Fruit fly (Drosophila melanogaster) whole organism, wandering third instar larva: ENCODE data around the gene CG16865.

ENCODE experiments used
- Abd-B ChIP-seq: fragments of >200 bp; optimal IDR thresholded peaks from 2 replicates; lab custom pipeline; 2017; ENCODE audit warnings: missing biosample characterization, missing genetic modification characterization
- CG32264 ChIP-seq: fragments of 200-800 bp; sonication (Bioruptor generic); optimal IDR thresholded peaks from 2 replicates; lab custom pipeline; 2016; ENCODE audit warnings: missing biosample characterization, missing genetic modification characterization
- CG9705 ChIP-seq: fragments of 200-800 bp; sonication (Bioruptor generic); optimal IDR thresholded peaks from 2 replicates; lab custom pipeline; 2018; ENCODE audit warnings: missing biosample characterization, mild to moderate bottlenecking, missing genetic modification characterization
- CrebA ChIP-seq: fragments of 200-800 bp; sonication (Bioruptor generic); optimal IDR thresholded peaks from 2 replicates; lab custom pipeline; 2016; ENCODE audit warnings: missing biosample characterization, mild to moderate bottlenecking, missing genetic modification characterization, borderline replicate concordance
- Dfd ChIP-seq: fragments of >200 bp; optimal IDR thresholded peaks from 2 replicates; lab custom pipeline; 2017; ENCODE audit warnings: missing biosample characterization, missing genetic modification characterization
- Dif ChIP-seq: fragments of 200-275, 200-300 bp; sonication (Bioruptor generic); optimal IDR thresholded peaks from 2 replicates; lab custom pipeline; 2018; ENCODE audit warnings: missing biosample characterization, missing genetic modification characterization; ENCODE audit not compliant: partially characterized antibody
- GATAd ChIP-seq: sonication (Bioruptor generic); optimal IDR thresholded peaks from 2 replicates; lab custom pipeline; 2016; ENCODE audit warnings: missing biosample characterization, missing genetic modification characterization
- HLH106 ChIP-seq: fragments of 200-800 bp; optimal IDR thresholded peaks from 3 replicates; lab custom pipeline; 2019; ENCODE audit warnings: missing biosample characterization, mild to moderate bottlenecking, missing genetic modification characterization, moderate library complexity
- Hnf4 ChIP-seq: fragments of 200-800 bp; sonication (Bioruptor generic); optimal IDR thresholded peaks from 2 replicates; lab custom pipeline; 2016; ENCODE audit warnings: missing biosample characterization, mild to moderate bottlenecking, missing genetic modification characterization
- Hr78 ChIP-seq: fragments of >200 bp; optimal IDR thresholded peaks from 2 replicates; lab custom pipeline; 2017; ENCODE audit warnings: missing biosample characterization, missing genetic modification characterization
- Hr83 ChIP-seq: fragments of 200-300 bp; sonication (Bioruptor generic); optimal IDR thresholded peaks from 2 replicates; lab custom pipeline; 2016; ENCODE audit warnings: missing biosample characterization, mild to moderate bottlenecking, missing genetic modification characterization, moderate library complexity; ENCODE audit not compliant: poor library complexity, severe bottlenecking
- Jra ChIP-seq: sonication (Bioruptor generic); optimal IDR thresholded peaks from 2 replicates; lab custom pipeline; 2016; ENCODE audit warnings: missing biosample characterization, missing genetic modification characterization
- Mio ChIP-seq: sonication (Bioruptor generic); optimal IDR thresholded peaks from 2 replicates; lab custom pipeline; 2016; ENCODE audit warnings: missing biosample characterization, missing genetic modification characterization
- Myc ChIP-seq: fragments of >200 bp; optimal IDR thresholded peaks from 2 replicates; lab custom pipeline; 2017
- N ChIP-seq: fragments of >200 bp; optimal IDR thresholded peaks from 2 replicates; lab custom pipeline; 2018; ENCODE audit warnings: missing biosample characterization, missing external identifiers, missing genetic modification characterization
- OdsH ChIP-seq: fragments of 200-800 bp; sonication (Bioruptor generic); optimal IDR thresholded peaks from 2 replicates; lab custom pipeline; 2016; ENCODE audit warnings: missing biosample characterization, mild to moderate bottlenecking, missing genetic modification characterization
- Rel ChIP-seq, 2 experiments: fragments of 200-800 bp; sonication (Bioruptor generic) in 1 of 2; optimal IDR thresholded peaks; 2 replicates in 1 of 2; 3 replicates in 1 of 2; lab custom pipeline; 2016 to 2019; ENCODE audit warnings: mild to moderate bottlenecking in 2 of 2, missing biosample characterization in 2 of 2, missing genetic modification characterization in 2 of 2, moderate library complexity in 1 of 2
- Sp1 ChIP-seq: fragments of 200-800 bp; sonication (Bioruptor generic); optimal IDR thresholded peaks from 3 replicates; lab custom pipeline; 2019; ENCODE audit warnings: missing biosample characterization, mild to moderate bottlenecking, missing genetic modification characterization, moderate library complexity
- Vsx2 ChIP-seq: fragments of 200-300, 225-300 bp; sonication (Bioruptor generic); optimal IDR thresholded peaks from 2 replicates; lab custom pipeline; 2018; ENCODE audit warnings: missing biosample characterization, missing genetic modification characterization; ENCODE audit not compliant: partially characterized antibody
- br ChIP-seq: fragments of 200-800 bp; sonication (Bioruptor generic); optimal IDR thresholded peaks from 2 replicates; lab custom pipeline; 2016; ENCODE audit warnings: missing biosample characterization, missing genetic modification characterization
- brk ChIP-seq: fragments of 200-800 bp; sonication (Bioruptor generic); optimal IDR thresholded peaks from 2 replicates; lab custom pipeline; 2016; ENCODE audit warnings: missing biosample characterization, mild to moderate bottlenecking, missing genetic modification characterization
- dl ChIP-seq, 2 experiments: fragments of 175-275, 200-275 bp in 1 of 2; fragments of 200-275 bp in 1 of 2; sonication (Bioruptor generic); optimal IDR thresholded peaks; lab custom pipeline; 2018; ENCODE audit warnings: mild to moderate bottlenecking in 2 of 2, missing biosample characterization in 2 of 2, missing genetic modification characterization in 2 of 2, moderate library complexity in 2 of 2; ENCODE audit not compliant: partially characterized antibody in 2 of 2, insufficient read depth in 1 of 2
- dmrt93B ChIP-seq: fragments of 200-800 bp; sonication (Bioruptor generic); optimal IDR thresholded peaks from 2 replicates; lab custom pipeline; 2018; ENCODE audit warnings: missing biosample characterization, mild to moderate bottlenecking, missing genetic modification characterization
- dsf ChIP-seq: sonication (Bioruptor generic); optimal IDR thresholded peaks from 2 replicates; lab custom pipeline; 2016; ENCODE audit warnings: missing biosample characterization, missing genetic modification characterization, borderline replicate concordance
- ey ChIP-seq: fragments of 200-800 bp; sonication (Bioruptor generic); optimal IDR thresholded peaks from 2 replicates; lab custom pipeline; 2016; ENCODE audit warnings: missing biosample characterization, missing genetic modification characterization
- foxo ChIP-seq, 2 experiments: fragments of 200-800 bp; sonication (Bioruptor generic); optimal IDR thresholded peaks; 2 replicates in 1 of 2; 3 replicates in 1 of 2; lab custom pipeline; 2016 to 2017; ENCODE audit warnings: missing biosample characterization in 2 of 2, missing genetic modification characterization in 2 of 2
- fru ChIP-seq: fragments of 200-800 bp; sonication (Bioruptor generic); optimal IDR thresholded peaks from 3 replicates; lab custom pipeline; 2016; ENCODE audit warnings: missing biosample characterization, mild to moderate bottlenecking, missing genetic modification characterization
- h ChIP-seq: fragments of 200-800 bp; sonication (Bioruptor generic); optimal IDR thresholded peaks from 3 replicates; lab custom pipeline; 2016; ENCODE audit warnings: missing biosample characterization, mild to moderate bottlenecking, missing genetic modification characterization
- jim ChIP-seq: fragments of 175-275, 200-325 bp; sonication (Bioruptor generic); optimal IDR thresholded peaks from 2 replicates; lab custom pipeline; 2016; ENCODE audit warnings: missing biosample characterization, mild to moderate bottlenecking, missing genetic modification characterization
- lola ChIP-seq: fragments of >200 bp; optimal IDR thresholded peaks from 2 replicates; lab custom pipeline; 2017; ENCODE audit warnings: missing biosample characterization, missing genetic modification characterization
- pan ChIP-seq: fragments of >200 bp; optimal IDR thresholded peaks from 2 replicates; lab custom pipeline; 2017
- psq ChIP-seq: fragments of 200-800 bp; sonication (Bioruptor generic); optimal IDR thresholded peaks from 3 replicates; lab custom pipeline; 2017; ENCODE audit warnings: missing biosample characterization, mild to moderate bottlenecking, missing genetic modification characterization, moderate library complexity
- rgr ChIP-seq: fragments of 200-800 bp; sonication (Bioruptor generic); optimal IDR thresholded peaks from 3 replicates; lab custom pipeline; 2016; ENCODE audit warnings: missing biosample characterization, mild to moderate bottlenecking, missing genetic modification characterization
- sage ChIP-seq: fragments of 200-800 bp; sonication (Bioruptor generic); optimal IDR thresholded peaks from 2 replicates; lab custom pipeline; 2016; ENCODE audit warnings: missing biosample characterization, mild to moderate bottlenecking, missing genetic modification characterization
- sv ChIP-seq: fragments of 200-800 bp; sonication (Bioruptor generic); optimal IDR thresholded peaks from 3 replicates; lab custom pipeline; 2016; ENCODE audit warnings: missing biosample characterization, missing genetic modification characterization
- tai ChIP-seq: sonication (Bioruptor generic); optimal IDR thresholded peaks from 2 replicates; lab custom pipeline; 2016; ENCODE audit warnings: missing biosample characterization, missing genetic modification characterization
- usp ChIP-seq: fragments of >200 bp; optimal IDR thresholded peaks from 2 replicates; lab custom pipeline; 2017; ENCODE audit warnings: missing biosample characterization, missing genetic modification characterization
- woc ChIP-seq: sonication (Bioruptor generic); optimal IDR thresholded peaks from 2 replicates; lab custom pipeline; 2016; ENCODE audit warnings: missing biosample characterization, mild to moderate bottlenecking, missing genetic modification characterization

Gene CG16865

dm6 chr2L:13837579-13837978 is 26.3 kb downstream of the CG16865 start:
- peak; percentile 16 for TF ChIP-seq h (GFP tag; lab: Kevin White, UChicago)
- peak; percentile 63 for TF ChIP-seq sage (GFP tag; lab: Kevin White, UChicago)
- TF ChIP-seq Rel (GFP tag; optimal IDR thresholded peaks at IDR 0.05; lab: Kevin White, UChicago): no peak
- no peak for TF ChIP-seq Rel (tag; optimal IDR thresholded peaks at IDR 0.05; lab: Kevin White, UChicago)
- TF ChIP-seq psq: peak; percentile 17

DNA sequence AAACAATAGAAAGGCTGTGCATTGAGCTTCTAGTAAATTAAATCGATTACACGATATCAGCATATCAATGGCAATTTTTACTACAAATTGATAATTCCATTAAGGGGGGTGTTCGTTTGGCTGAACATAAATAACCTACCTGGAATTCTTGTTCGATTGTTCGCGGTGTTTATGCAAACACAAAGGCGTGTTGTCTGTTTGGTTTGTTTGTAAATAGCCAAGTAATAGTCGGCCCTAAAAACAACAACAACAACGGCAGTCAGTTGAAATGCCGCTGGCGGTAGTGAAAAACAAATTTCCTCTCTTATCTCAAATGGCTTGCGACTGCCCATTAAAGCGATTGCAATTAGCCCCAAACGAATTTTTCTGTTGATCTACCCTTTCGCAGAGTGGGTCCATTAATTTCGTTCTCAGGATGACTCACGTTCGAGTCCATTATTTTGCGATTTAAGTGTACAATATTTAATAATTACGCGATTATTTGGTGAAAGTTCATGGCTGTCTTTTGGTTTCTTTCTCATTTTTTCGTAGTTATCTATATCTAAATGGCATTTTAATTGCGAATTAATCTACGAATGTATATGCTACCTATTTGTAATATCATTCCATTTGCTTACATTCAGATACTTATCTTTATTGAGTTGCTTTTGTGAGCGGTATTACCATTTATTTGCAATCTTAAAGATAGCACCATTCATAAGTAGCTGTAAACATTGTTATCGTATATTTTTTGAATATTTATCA is 27.5 kb downstream of the CG16865 start:
- TF ChIP-seq sv (GFP tag; lab: Kevin White, UChicago) (peak; percentile 14), OdsH (peak; percentile 2), dl (GFP tag; optimal IDR thresholded peaks at IDR 0.05; lab: Kevin White, UChicago; ENCODE audit: insufficient read depth in 1 of 2, partially characterized antibody in 2 of 2) (no peak), ey (GFP tag; lab: Kevin White, UChicago) (peak; percentile 13), HLH106 (tag; lab: Kevin White, UChicago) (peak; percentile 41), Jra (GFP tag; lab: Kevin White, UChicago) (no peak), h (GFP tag; lab: Kevin White, UChicago) (peak; percentile 41), Dif (GFP tag; lab: Kevin White, UChicago) (no peak), Sp1 (GFP tag; lab: Kevin White, UChicago) (peak; percentile 39), brk (GFP tag; lab: Kevin White, UChicago) (peak; percentile 30), foxo (GFP tag; optimal IDR thresholded peaks at IDR 0.05; lab: Kevin White, UChicago) (peak in 1 of 2 experiments; percentile 21), br (GFP tag; lab: Kevin White, UChicago) (peak; percentile 56)
- TF ChIP-seq, all 38 proteins: peak for 9

dm6 chr2L:13839744-13840151 is 28.4 kb downstream of the CG16865 start:
- no peak for TF ChIP-seq dl (GFP tag; optimal IDR thresholded peaks at IDR 0.05; lab: Kevin White, UChicago; ENCODE audit: insufficient read depth in 1 of 2, partially characterized antibody in 2 of 2)
- TF ChIP-seq Hr78 (GFP tag; lab: Kevin White, UChicago): no peak
- peak; percentile 92 for TF ChIP-seq rgr (GFP tag; lab: Kevin White, UChicago)
- TF ChIP-seq Abd-B (GFP tag; lab: Kevin White, UChicago): no peak
- TF ChIP-seq Rel (GFP tag; optimal IDR thresholded peaks at IDR 0.05; lab: Kevin White, UChicago): peak; percentile 63
- peak; percentile 26 for TF ChIP-seq Rel (tag; optimal IDR thresholded peaks at IDR 0.05; lab: Kevin White, UChicago)
- peak; percentile 8 for TF ChIP-seq Mio (GFP tag; lab: Kevin White, UChicago)
- peak; percentile 93 for TF ChIP-seq fru
- TF ChIP-seq GATAd (GFP tag; lab: Kevin White, UChicago): no peak
- TF ChIP-seq OdsH: peak; percentile 91
- TF ChIP-seq Vsx2 (GFP tag; lab: Kevin White, UChicago): no peak
- TF ChIP-seq sage (GFP tag; lab: Kevin White, UChicago): peak; percentile 80
- peak; percentile 74 for TF ChIP-seq tai (GFP tag; lab: Kevin White, UChicago)
- peak; percentile 72 for TF ChIP-seq sv (GFP tag; lab: Kevin White, UChicago)
- peak; percentile 91 for TF ChIP-seq h (GFP tag; lab: Kevin White, UChicago)
- TF ChIP-seq ey (GFP tag; lab: Kevin White, UChicago): peak; percentile 92
- TF ChIP-seq woc (GFP tag; lab: Kevin White, UChicago): peak; percentile 65
- TF ChIP-seq foxo (GFP tag; optimal IDR thresholded peaks at IDR 0.05; lab: Kevin White, UChicago): peak; percentile 15 to 94
- peak; percentile 91 for TF ChIP-seq HLH106 (tag; lab: Kevin White, UChicago)
- TF ChIP-seq Jra (GFP tag; lab: Kevin White, UChicago): peak; percentile 76
- no peak for TF ChIP-seq usp (GFP tag; lab: Kevin White, UChicago)
- peak; percentile 69 for TF ChIP-seq brk (GFP tag; lab: Kevin White, UChicago)
- peak; percentile 59 for TF ChIP-seq CG32264
- peak; percentile 92 for TF ChIP-seq Sp1 (GFP tag; lab: Kevin White, UChicago)
- no peak for TF ChIP-seq pan (lab: Kevin White, UChicago)
- peak; percentile 87 for TF ChIP-seq Hnf4 (GFP tag; lab: Kevin White, UChicago)
- no peak for TF ChIP-seq CrebA (GFP tag; lab: Kevin White, UChicago)
- TF ChIP-seq psq: peak; percentile 85
- TF ChIP-seq Dfd (GFP tag; lab: Kevin White, UChicago): peak; percentile 10
- no peak for TF ChIP-seq jim (GFP tag; lab: Kevin White, UChicago)
- TF ChIP-seq Hr83 (GFP tag; lab: Kevin White, UChicago): no peak
- no peak for TF ChIP-seq lola (GFP tag; lab: Kevin White, UChicago)
- no peak for TF ChIP-seq N (GFP tag; lab: Kevin White, UChicago)
- peak; percentile 29 for TF ChIP-seq dsf (GFP tag; lab: Kevin White, UChicago)
- TF ChIP-seq CG9705 (GFP tag; lab: Kevin White, UChicago): peak; percentile 73
- peak; percentile 89 for TF ChIP-seq br (GFP tag; lab: Kevin White, UChicago)
- no peak for TF ChIP-seq Myc (lab: Kevin White, UChicago)
- no peak for TF ChIP-seq Dif (GFP tag; lab: Kevin White, UChicago)
- TF ChIP-seq dmrt93B: peak; percentile 82
